Worm (Caenorhabditis elegans): Measurements from ENCODE around the gene Y37D8A.29.

ce11 chrIII:12919882-12920281 is 28.4 kb upstream of the Y37D8A.29 start:
- TF ChIP-seq unc-62 (GFP tag; optimal IDR thresholded peaks at IDR 0.05 in 1 of 2) = no peak
- no peak for TF ChIP-seq unc-62 (tag; optimal IDR thresholded peaks at IDR 0.05)
- peak in 1 of 2 experiments; percentile 43 for TF ChIP-seq lsy-2 (tag; optimal IDR thresholded peaks at IDR 0.05)
- no peak for TF ChIP-seq ceh-82 (tag; optimal IDR thresholded peaks at IDR 0.05)
- peak; percentile 6 for TF ChIP-seq dpl-1 (GFP tag; optimal IDR thresholded peaks at IDR 0.05)
- TF ChIP-seq F49E8.2 (tag; optimal IDR thresholded peaks at IDR 0.05; ENCODE audit: borderline replicate concordance) = no peak
